Fruit fly (Drosophila melanogaster): ENCODE data around the gene nkd.
A peak's percentile ranks its signal among the peaks of the same experiment; 100 is the strongest.

The nkd gene

DNA sequence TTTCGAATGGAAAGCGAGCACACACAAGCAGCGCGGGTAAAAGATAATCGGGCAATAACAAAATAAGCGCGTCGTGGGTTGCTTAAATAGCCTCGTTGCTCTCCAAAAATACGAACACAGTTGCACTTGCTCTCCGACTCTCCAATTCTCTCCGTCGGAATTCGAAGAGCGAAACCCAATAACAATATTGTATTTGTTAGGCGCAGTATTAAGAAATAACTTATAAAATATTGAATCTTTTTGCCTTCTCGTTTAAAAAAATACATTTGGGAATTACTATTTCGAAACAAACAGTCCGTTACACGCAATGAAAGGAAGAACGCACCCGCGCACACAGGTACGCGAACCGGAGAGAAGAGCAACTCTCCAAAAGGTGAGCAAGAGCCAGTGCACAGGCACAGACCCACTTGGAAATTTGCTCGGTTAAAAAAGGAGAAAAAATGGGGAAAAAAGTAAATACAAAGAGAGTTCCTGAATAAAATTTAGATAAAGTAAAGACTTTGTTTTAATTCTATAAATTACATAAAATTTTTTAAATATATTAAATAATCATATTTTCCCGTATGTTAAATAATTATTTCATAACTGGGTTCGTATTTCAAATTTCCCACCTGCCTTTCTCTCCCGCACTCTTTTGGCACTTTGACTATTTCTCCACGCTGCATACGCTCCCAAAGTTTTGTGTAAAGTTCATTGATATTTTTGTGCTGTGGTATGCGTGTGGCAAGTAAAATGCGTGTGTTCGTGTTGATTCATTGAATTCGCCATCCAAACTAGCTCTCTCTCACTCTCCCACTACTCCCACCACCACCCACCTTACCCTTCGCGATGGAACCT lies 41.3 kb upstream of the nkd start, which contains the start of gene Mkp3 (continued):
- TF ChIP-seq CG6854 (GFP tag; optimal IDR thresholded peaks at IDR 0.05), result peak; percentile 95

DNA sequence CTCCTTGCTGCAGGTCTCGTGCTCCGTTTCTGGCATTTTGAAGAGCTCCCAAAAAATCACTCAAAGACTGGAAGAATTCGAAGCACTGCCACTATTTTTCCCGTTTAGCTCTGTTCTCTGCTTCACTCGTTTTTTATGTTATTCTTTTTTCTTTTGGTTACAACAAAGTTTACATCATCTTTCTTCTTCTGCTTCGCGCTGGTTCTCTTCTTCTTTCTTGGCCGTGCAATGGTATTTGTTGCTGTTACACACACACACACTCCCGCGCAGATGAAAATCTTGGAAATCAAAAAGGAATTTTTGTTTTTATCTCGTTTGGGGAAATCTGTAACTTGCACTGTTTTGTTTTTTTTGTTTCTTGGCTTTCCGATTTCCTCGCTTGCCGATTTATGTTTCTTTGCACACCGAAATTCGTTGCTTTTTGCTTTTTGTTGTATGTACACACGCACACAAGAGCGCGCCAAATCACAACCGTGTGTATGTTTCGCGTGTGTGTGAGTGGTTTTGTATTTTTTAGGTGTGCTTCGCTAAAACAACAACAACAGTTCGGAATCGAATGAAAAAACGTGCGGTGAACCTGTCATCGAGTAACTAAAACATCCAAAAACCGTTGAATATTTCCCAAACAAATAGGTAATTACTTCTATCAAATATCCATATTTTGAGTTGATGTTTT lies 40.6 kb upstream of the nkd start:
- TF ChIP-seq zfh1 (GFP tag; IDR thresholded peaks at IDR 0.05) (0 out of 3 replicates have a peak, but pooled peaks have one; percentile 4), CG10431 (GFP tag; optimal IDR thresholded peaks at IDR 0.05) (no peak), HHEX (GFP tag; optimal IDR thresholded peaks at IDR 0.05) (no peak), CG17361 (GFP tag; IDR thresholded peaks at IDR 0.05) (no peak), Trl (optimal IDR thresholded peaks at IDR 0.05) (no peak), Trl (GFP tag; optimal IDR thresholded peaks at IDR 0.05) (no peak), croc (GFP tag; conservative IDR thresholded peaks at IDR 0.05) (no peak), CG10543 (GFP tag; optimal IDR thresholded peaks at IDR 0.05) (peak; percentile 12), seq (GFP tag; IDR thresholded peaks at IDR 0.05) (no peak), mam (GFP tag; optimal IDR thresholded peaks at IDR 0.05) (no peak), gce (GFP tag; IDR thresholded peaks at IDR 0.05) (no peak), Doc2 (GFP tag; IDR thresholded peaks at IDR 0.05) (no peak), crp (GFP tag; optimal IDR thresholded peaks at IDR 0.05) (no peak), Hand (GFP tag; optimal IDR thresholded peaks at IDR 0.05) (no peak), CG13296 (GFP tag; optimal IDR thresholded peaks at IDR 0.05) (peak; percentile 10), Ets65A (GFP tag) (no peak), CG33213 (GFP tag; optimal IDR thresholded peaks at IDR 0.05) (no peak), dysf (GFP tag; IDR thresholded peaks at IDR 0.05) (no peak), CG18476 (GFP tag; optimal IDR thresholded peaks at IDR 0.05) (no peak), bsh (GFP tag; optimal IDR thresholded peaks at IDR 0.05) (no peak), hb (GFP tag; IDR thresholded peaks at IDR 0.05; ENCODE audit: partially characterized antibody) (0 out of 3 replicates have a peak, but pooled peaks have one; percentile 52), CG3407 (GFP tag; optimal IDR thresholded peaks at IDR 0.05) (no peak), sr (GFP tag; IDR thresholded peaks at IDR 0.05) (no peak), CG1529 (GFP tag; optimal IDR thresholded peaks at IDR 0.05) (no peak), CG3838 (GFP tag; optimal IDR thresholded peaks at IDR 0.05) (no peak), Atf3 (GFP tag; optimal IDR thresholded peaks at IDR 0.05) (no peak), CG1832 (GFP tag; optimal IDR thresholded peaks at IDR 0.05) (no peak), bcd (GFP tag; optimal IDR thresholded peaks at IDR 0.05) (no peak), CG2875 (GFP tag; optimal IDR thresholded peaks at IDR 0.05) (no peak), pho (GFP tag; optimal IDR thresholded peaks at IDR 0.05) (no peak), CG30431 (GFP tag; optimal IDR thresholded peaks at IDR 0.05) (no peak), Antp (GFP tag; optimal IDR thresholded peaks at IDR 0.05) (no peak), onecut (GFP tag; IDR thresholded peaks at IDR 0.05) (no peak), Xrp1 (GFP tag; IDR thresholded peaks at IDR 0.05) (no peak), lov (optimal IDR thresholded peaks at IDR 0.05) (no peak), lov (GFP tag; IDR thresholded peaks at IDR 0.05) (no peak), eve (GFP tag; optimal IDR thresholded peaks at IDR 0.05) (peak in 1 of 2 experiments; percentile 89), Fer1 (GFP tag; optimal IDR thresholded peaks at IDR 0.05) (peak; percentile 23), Adf1 (GFP tag; IDR thresholded peaks at IDR 0.05) (no peak), chn (GFP tag; optimal IDR thresholded peaks at IDR 0.05) (no peak), Jarid2 (GFP tag; optimal IDR thresholded peaks at IDR 0.05) (peak; percentile 93), wdn (GFP tag; IDR thresholded peaks at IDR 0.05) (no peak), CG15073 (GFP tag; optimal IDR thresholded peaks at IDR 0.05) (no peak), CG14050 (GFP tag; IDR thresholded peaks at IDR 0.05) (no peak), nerfin-2 (GFP tag; IDR thresholded peaks at IDR 0.05; ENCODE audit: partially characterized antibody) (no peak), CG2202 (tag; optimal IDR thresholded peaks at IDR 0.05) (no peak)
